Fruit fly (Drosophila melanogaster) whole organism, embryonic: ENCODE measurements around the gene zetaCOP.

Experiments
- Ada2b ChIP-seq: fragments of 200-800 bp; sonication (Bioruptor generic); IDR thresholded peaks from 2 replicates; pipeline ENCODE4 v1.3.6; 2022; ENCODE audit warnings: missing biosample characterization, missing genetic modification characterization
- Bgb ChIP-seq: fragments of 200-800 bp; sonication (Bioruptor generic); IDR thresholded peaks from 2 replicates; pipeline ENCODE4 v1.3.6; 2022; ENCODE audit warnings: missing biosample characterization, missing genetic modification characterization; ENCODE audit not compliant: partially characterized antibody
- CG12236 ChIP-seq: fragments of 200-800 bp; sonication (Bioruptor generic); optimal IDR thresholded peaks from 2 replicates; lab custom pipeline; 2016; ENCODE audit warnings: missing biosample characterization, missing genetic modification characterization
- CG14965 ChIP-seq: fragments of 200-800 bp; sonication (Bioruptor generic); optimal IDR thresholded peaks from 2 replicates; lab custom pipeline; 2016; ENCODE audit warnings: missing biosample characterization, missing genetic modification characterization, borderline replicate concordance
- CG1529 ChIP-seq: fragments of 200-800 bp; sonication (Bioruptor generic); optimal IDR thresholded peaks from 3 replicates; lab custom pipeline; 2018; ENCODE audit warnings: missing biosample characterization, missing genetic modification characterization
- CG15696 ChIP-seq: fragments of 200-800 bp; sonication (Bioruptor generic); optimal IDR thresholded peaks from 2 replicates; lab custom pipeline; 2019; ENCODE audit warnings: missing biosample characterization, mild to moderate bottlenecking, missing genetic modification characterization, moderate library complexity
- CG17361 ChIP-seq: fragments of 200-800 bp; sonication (Bioruptor generic); IDR thresholded peaks from 3 replicates; pipeline ENCODE4 v1.3.6; 2022; ENCODE audit warnings: missing biosample characterization, missing genetic modification characterization
- CG17568 ChIP-seq: fragments of 200-800 bp; sonication (Bioruptor generic); optimal IDR thresholded peaks from 2 replicates; lab custom pipeline; 2018; ENCODE audit warnings: missing biosample characterization, mild to moderate bottlenecking, missing genetic modification characterization, moderate library complexity
- CG1832 ChIP-seq: fragments of 200-800 bp; sonication (Bioruptor generic); optimal IDR thresholded peaks from 2 replicates; lab custom pipeline; 2017; ENCODE audit warnings: missing biosample characterization, mild to moderate bottlenecking, missing genetic modification characterization, inconsistent platforms
- CG4617 ChIP-seq: fragments of 200-800 bp; sonication (Bioruptor generic); optimal IDR thresholded peaks from 3 replicates; lab custom pipeline; 2016; ENCODE audit warnings: missing biosample characterization, missing genetic modification characterization, borderline replicate concordance
- CG4820 ChIP-seq: fragments of 200-800 bp; sonication (Bioruptor generic); optimal IDR thresholded peaks from 3 replicates; lab custom pipeline; 2016; ENCODE audit warnings: missing biosample characterization, missing genetic modification characterization
- CG7963 ChIP-seq: fragments of 200-800 bp; sonication (Bioruptor generic); IDR thresholded peaks from 3 replicates; pipeline ENCODE4 v1.3.6; 2022; ENCODE audit warnings: missing biosample characterization, missing genetic modification characterization; ENCODE audit not compliant: partially characterized antibody
- CHES-1-like ChIP-seq: fragments of 200-800 bp; sonication (Bioruptor generic); optimal IDR thresholded peaks from 2 replicates; lab custom pipeline; 2016; ENCODE audit warnings: missing biosample characterization, missing genetic modification characterization
- Chrac-16 ChIP-seq: fragments of 200-800 bp; sonication (Bioruptor generic); optimal IDR thresholded peaks from 3 replicates; lab custom pipeline; 2016; ENCODE audit warnings: missing biosample characterization, missing genetic modification characterization
- Dek ChIP-seq: fragments of 200-800 bp; sonication (Bioruptor generic); optimal IDR thresholded peaks from 3 replicates; lab custom pipeline; 2019; ENCODE audit warnings: missing biosample characterization, mild to moderate bottlenecking, missing genetic modification characterization, moderate library complexity
- Eip74EF ChIP-seq, 2 experiments: fragments of 200-800 bp in 1 of 2; fragments of >200 bp in 1 of 2; sonication (Bioruptor generic) in 1 of 2; optimal IDR thresholded peaks; 2 replicates each; lab custom pipeline; 2017 to 2019; ENCODE audit warnings: missing biosample characterization in 2 of 2, missing genetic modification characterization in 2 of 2, mild to moderate bottlenecking in 1 of 2, moderate library complexity in 1 of 2
- H15 ChIP-seq: fragments of 200-800 bp; sonication (Bioruptor generic); IDR thresholded peaks from 3 replicates; pipeline ENCODE4 v1.3.6; 2022; ENCODE audit warnings: missing biosample characterization, missing genetic modification characterization
- H2.0 ChIP-seq: fragments of 200-800 bp; sonication (Bioruptor generic); IDR thresholded peaks from 2 replicates; pipeline ENCODE4 v1.3.6; 2022; ENCODE audit warnings: missing biosample characterization, missing genetic modification characterization
- Hmx ChIP-seq: fragments of 200-800 bp; sonication (Bioruptor generic); optimal IDR thresholded peaks from 2 replicates; lab custom pipeline; 2016; ENCODE audit warnings: missing biosample characterization, missing genetic modification characterization
- Max ChIP-seq: fragments of 200-800 bp; sonication (Bioruptor generic); optimal IDR thresholded peaks from 2 replicates; lab custom pipeline; 2016; ENCODE audit warnings: missing biosample characterization, mild to moderate bottlenecking, missing genetic modification characterization
- NfI ChIP-seq: fragments of 200-800 bp; sonication (Bioruptor generic); optimal IDR thresholded peaks from 3 replicates; lab custom pipeline; 2018; ENCODE audit warnings: missing biosample characterization, mild to moderate bottlenecking, missing genetic modification characterization, moderate library complexity
- Rfx ChIP-seq: fragments of 200-800 bp; sonication (Bioruptor generic); IDR thresholded peaks from 2 replicates; pipeline ENCODE4 v1.3.6; 2022; ENCODE audit warnings: missing biosample characterization, missing genetic modification characterization
- Sox100B ChIP-seq: fragments of 200-800 bp; sonication (Bioruptor generic); optimal IDR thresholded peaks from 3 replicates; lab custom pipeline; 2018; ENCODE audit warnings: missing biosample characterization, mild to moderate bottlenecking, missing genetic modification characterization
- Sox102F ChIP-seq: fragments of 200-800 bp; sonication (Bioruptor generic); optimal IDR thresholded peaks from 2 replicates; lab custom pipeline; 2018; ENCODE audit warnings: missing biosample characterization, mild to moderate bottlenecking, missing genetic modification characterization, moderate library complexity
- Stat92E ChIP-seq, 3 experiments: fragments of >200 bp in 2 of 3; fragments of 200-800 bp in 1 of 3; sonication (Bioruptor generic) in 1 of 3; optimal IDR thresholded peaks; 2 replicates each; lab custom pipeline; 2017 to 2019; ENCODE audit warnings: missing biosample characterization in 3 of 3, missing genetic modification characterization in 3 of 3, mild to moderate bottlenecking in 1 of 3, moderate library complexity in 1 of 3
- YL-1 ChIP-seq: fragments of 200-800 bp; sonication (Bioruptor generic); optimal IDR thresholded peaks from 3 replicates; lab custom pipeline; 2017; ENCODE audit warnings: missing biosample characterization, mild to moderate bottlenecking, missing genetic modification characterization
- chinmo ChIP-seq: fragments of 200-800 bp; sonication (Bioruptor generic); IDR thresholded peaks from 4 replicates; pipeline ENCODE4 v1.3.6; 2022; ENCODE audit warnings: missing biosample characterization, missing genetic modification characterization; ENCODE audit not compliant: partially characterized antibody
- chn ChIP-seq: fragments of 200-800 bp; sonication (Bioruptor generic); optimal IDR thresholded peaks from 2 replicates; lab custom pipeline; 2016; ENCODE audit warnings: missing biosample characterization, missing genetic modification characterization
- dmrt99B ChIP-seq: fragments of 200-800 bp; sonication (Bioruptor generic); optimal IDR thresholded peaks from 2 replicates; lab custom pipeline; 2018; ENCODE audit warnings: missing biosample characterization, mild to moderate bottlenecking, missing genetic modification characterization, moderate library complexity
- dysf ChIP-seq: fragments of 200-800 bp; sonication (Bioruptor generic); IDR thresholded peaks from 3 replicates; pipeline ENCODE4 v1.3.6; 2022; ENCODE audit warnings: missing biosample characterization, missing genetic modification characterization
- hb ChIP-seq: fragments of 200-800 bp; sonication (Bioruptor generic); IDR thresholded peaks from 3 replicates; pipeline ENCODE4 v1.3.6; 2022; ENCODE audit warnings: missing biosample characterization, missing genetic modification characterization; ENCODE audit not compliant: partially characterized antibody
- hbn ChIP-seq: fragments of 200-800 bp; sonication (Bioruptor generic); IDR thresholded peaks from 2 replicates; pipeline ENCODE4 v1.3.6; 2022; ENCODE audit warnings: missing biosample characterization, missing genetic modification characterization; ENCODE audit not compliant: partially characterized antibody
- her ChIP-seq: fragments of 200-800 bp; sonication (Bioruptor generic); optimal IDR thresholded peaks from 2 replicates; lab custom pipeline; 2016; ENCODE audit warnings: missing biosample characterization, missing genetic modification characterization
- hth ChIP-seq: fragments of >200 bp; optimal IDR thresholded peaks from 2 replicates; lab custom pipeline; 2017; ENCODE audit warnings: inconsistent platforms
- jumu ChIP-seq: fragments of 200-800 bp; sonication (Bioruptor generic); optimal IDR thresholded peaks from 3 replicates; lab custom pipeline; 2016; ENCODE audit warnings: missing biosample characterization, missing genetic modification characterization
- kah ChIP-seq: fragments of 200-800 bp; sonication (Bioruptor generic); optimal IDR thresholded peaks from 2 replicates; lab custom pipeline; 2018; ENCODE audit warnings: missing biosample characterization, mild to moderate bottlenecking, missing genetic modification characterization
- lab ChIP-seq: fragments of 200-800 bp; sonication (Bioruptor generic); optimal IDR thresholded peaks from 3 replicates; lab custom pipeline; 2017; ENCODE audit warnings: missing biosample characterization, missing genetic modification characterization, mild to moderate bottlenecking, moderate library complexity, missing genetic modification reagents
- lov ChIP-seq, 2 experiments: fragments of 200-800 bp in 1 of 2; fragments of >200 bp in 1 of 2; sonication (Bioruptor generic) in 1 of 2; IDR thresholded peaks in 1 of 2; optimal IDR thresholded peaks in 1 of 2; 2 replicates in 1 of 2; 3 replicates in 1 of 2; pipeline versions ENCODE4 v1.3.6 to Lab custom; 2017 to 2022; ENCODE audit warnings: missing biosample characterization in 1 of 2, missing genetic modification characterization in 1 of 2
- nmo ChIP-seq: fragments of 200-800 bp; sonication (Bioruptor generic); optimal IDR thresholded peaks from 2 replicates; lab custom pipeline; 2018; ENCODE audit warnings: missing biosample characterization, mild to moderate bottlenecking, missing genetic modification characterization, moderate library complexity
- nom ChIP-seq: fragments of 200-800 bp; sonication (Bioruptor generic); optimal IDR thresholded peaks from 2 replicates; lab custom pipeline; 2017; ENCODE audit warnings: missing biosample characterization, missing genetic modification characterization, mild to moderate bottlenecking, moderate library complexity, missing genetic modification reagents
- pho ChIP-seq: fragments of 200-800 bp; sonication (Bioruptor generic); optimal IDR thresholded peaks from 2 replicates; lab custom pipeline; 2016; ENCODE audit warnings: missing biosample characterization, missing genetic modification characterization
- pita ChIP-seq: fragments of 200-800 bp; sonication (Bioruptor generic); optimal IDR thresholded peaks from 2 replicates; lab custom pipeline; 2017; ENCODE audit warnings: missing biosample characterization, mild to moderate bottlenecking, missing genetic modification characterization
- sd ChIP-seq: fragments of 200-800 bp; sonication (Bioruptor generic); optimal IDR thresholded peaks from 3 replicates; lab custom pipeline; 2018; ENCODE audit warnings: missing biosample characterization, mild to moderate bottlenecking, missing genetic modification characterization, moderate library complexity
- seq ChIP-seq: fragments of 200-800 bp; sonication (Bioruptor generic); IDR thresholded peaks from 2 replicates; pipeline ENCODE4 v1.3.6; 2022; ENCODE audit warnings: missing biosample characterization, missing genetic modification characterization
- shn ChIP-seq: fragments of 200-800 bp; sonication (Bioruptor generic); optimal IDR thresholded peaks from 3 replicates; lab custom pipeline; 2016; ENCODE audit warnings: missing biosample characterization, missing genetic modification characterization
- sob ChIP-seq: fragments of 200-800 bp; sonication (Bioruptor generic); IDR thresholded peaks from 2 replicates; pipeline ENCODE4 v1.3.6; 2022; ENCODE audit warnings: missing biosample characterization, missing genetic modification characterization
- stc ChIP-seq: fragments of 200-800 bp; sonication (Bioruptor generic); IDR thresholded peaks from 2 replicates; pipeline ENCODE4 v1.3.6; 2022; ENCODE audit warnings: missing biosample characterization, missing genetic modification characterization
- tin ChIP-seq: fragments of 200-800 bp; sonication (Bioruptor generic); optimal IDR thresholded peaks from 3 replicates; lab custom pipeline; 2016; ENCODE audit warnings: missing biosample characterization, missing genetic modification characterization
- toy ChIP-seq: fragments of 200-800 bp; sonication (Bioruptor generic); IDR thresholded peaks from 2 replicates; pipeline ENCODE4 v1.3.6; 2022; ENCODE audit warnings: missing biosample characterization, missing genetic modification characterization

The zetaCOP gene

DNA sequence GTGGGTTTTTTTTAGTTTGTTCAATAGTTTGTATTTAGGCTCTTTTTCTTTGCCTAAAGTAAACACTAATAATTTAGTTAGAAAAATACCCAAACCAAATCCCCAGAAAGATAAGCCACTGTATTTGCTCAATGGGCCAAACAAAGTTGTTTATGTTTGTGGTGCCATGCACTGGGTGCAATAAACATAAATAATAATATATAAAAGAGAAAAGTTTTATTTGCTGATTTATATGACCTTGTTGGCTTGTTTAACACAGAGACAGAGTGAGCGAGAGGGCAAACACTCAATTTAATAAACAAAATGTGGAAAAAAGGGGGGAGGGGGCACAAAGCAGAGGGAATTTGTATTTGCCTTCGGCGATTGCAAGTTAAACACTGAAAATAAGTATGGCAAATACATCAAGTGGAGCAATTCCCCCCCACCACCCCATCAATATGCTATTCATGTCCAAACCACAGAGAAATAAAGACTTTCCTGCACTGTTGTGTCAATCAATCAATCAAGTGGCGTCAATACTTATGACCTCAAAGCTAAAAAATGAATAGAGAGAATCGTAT lies 32.8 kb downstream of the zetaCOP start (continued):
- no peak for TF ChIP-seq shn (GFP tag; lab: Kevin White, UChicago)
- peak; percentile 58 for TF ChIP-seq CG17568 (GFP tag; lab: Kevin White, UChicago)
- TF ChIP-seq hb (GFP tag; lab: Robert Waterston, UW): no peak
- TF ChIP-seq Rfx (GFP tag; lab: Robert Waterston, UW): no peak
- TF ChIP-seq Hmx (GFP tag; lab: Kevin White, UChicago): no peak
- no peak for TF ChIP-seq tin (GFP tag; lab: Kevin White, UChicago)
- TF ChIP-seq CG4617: no peak
- TF ChIP-seq lov (optimal IDR thresholded peaks at IDR 0.05; lab: Kevin White, UChicago): no peak
- TF ChIP-seq lov (GFP tag; IDR thresholded peaks at IDR 0.05; lab: Robert Waterston, UW): no peak; the same call in 2 of the 3 replicates
- TF ChIP-seq CG15696 (tag; lab: Kevin White, UChicago): peak; percentile 84
- no peak for TF ChIP-seq YL-1 (GFP tag; lab: Kevin White, UChicago)
- peak; percentile 13 for TF ChIP-seq CG4820 (GFP tag; lab: Kevin White, UChicago)
- TF ChIP-seq lab: peak; percentile 60
- TF ChIP-seq Sox102F (GFP tag; lab: Kevin White, UChicago): peak; percentile 28
- TF ChIP-seq kah (GFP tag; lab: Kevin White, UChicago): no peak
- no peak for TF ChIP-seq Dek (tag; lab: Kevin White, UChicago)
- TF ChIP-seq Stat92E (GFP tag; optimal IDR thresholded peaks at IDR 0.05; lab: Kevin White, UChicago): no peak
- TF ChIP-seq seq: no peak
- no peak for TF ChIP-seq CHES-1-like (GFP tag; lab: Kevin White, UChicago)
- TF ChIP-seq CG14965 (GFP tag; lab: Kevin White, UChicago): no peak
- TF ChIP-seq CG7963 (GFP tag; lab: Robert Waterston, UW): no peak
- TF ChIP-seq Sox100B (GFP tag; lab: Kevin White, UChicago): peak; percentile 41
- TF ChIP-seq pho (GFP tag; lab: Kevin White, UChicago): no peak
- peak; percentile 37 for TF ChIP-seq dmrt99B
- peak; percentile 58; the same call in 1 of the 3 replicates for TF ChIP-seq CG17361 (GFP tag; lab: Robert Waterston, UW)
- TF ChIP-seq Ada2b: no peak
- no peak for TF ChIP-seq chinmo (GFP tag; lab: Robert Waterston, UW)
- no peak for TF ChIP-seq dysf
- no peak for TF ChIP-seq sd (tag; lab: Kevin White, UChicago)
- no peak for TF ChIP-seq CG12236 (GFP tag; lab: Kevin White, UChicago)
- no peak for TF ChIP-seq Chrac-16 (GFP tag; lab: Kevin White, UChicago)
- no peak for TF ChIP-seq H15 (GFP tag; lab: Robert Waterston, UW)
- no peak for TF ChIP-seq hth (lab: Kevin White, UChicago)
- TF ChIP-seq H2.0 (GFP tag; lab: Robert Waterston, UW): no peak
- TF ChIP-seq nom (GFP tag; lab: Kevin White, UChicago): no peak
- no peak for TF ChIP-seq hbn
- no peak for TF ChIP-seq Eip74EF (GFP tag; optimal IDR thresholded peaks at IDR 0.05; lab: Kevin White, UChicago)
- no peak for TF ChIP-seq pita
- peak; percentile 12; the same call in 1 of the 2 replicates for TF ChIP-seq stc (GFP tag; lab: Robert Waterston, UW)
- no peak for TF ChIP-seq jumu (GFP tag; lab: Kevin White, UChicago)
- TF ChIP-seq CG1529 (GFP tag; lab: Kevin White, UChicago): peak; percentile 46
- no peak for TF ChIP-seq NfI (GFP tag; lab: Kevin White, UChicago)
- TF ChIP-seq sob (GFP tag; lab: Robert Waterston, UW): no peak
- TF ChIP-seq nmo (GFP tag; lab: Kevin White, UChicago): no peak
- TF ChIP-seq Bgb (GFP tag; lab: Robert Waterston, UW): no peak
- no peak for TF ChIP-seq chn
- no peak for TF ChIP-seq CG1832 (GFP tag; lab: Kevin White, UChicago)
- no peak for TF ChIP-seq her (GFP tag; lab: Kevin White, UChicago)
- no peak for TF ChIP-seq toy (GFP tag; lab: Robert Waterston, UW)
- peak; percentile 16 for TF ChIP-seq Max (GFP tag; lab: Kevin White, UChicago)
